Worm (Caenorhabditis elegans) whole organism, mixed stage, embryonic: ENCODE measurements around the gene ssp-33.
A peak's percentile ranks its signal among the peaks of the same experiment; 100 is the strongest.

ENCODE experiments used
- M03D4.4 ChIP-seq: sonication (generic microtip); optimal IDR thresholded peaks from 2 replicates; lab custom pipeline; 2017; ENCODE audit warnings: mild to moderate bottlenecking, missing genetic modification characterization, missing compliant biosample characterization
- bed-3 ChIP-seq: fragments of 200-800 bp; sonication (Bioruptor generic); optimal IDR thresholded peaks from 3 replicates; lab custom pipeline; 2018; ENCODE audit warnings: mild to moderate bottlenecking, missing genetic modification characterization, moderate library complexity, missing compliant biosample characterization
- blmp-1 ChIP-seq: fragments of 150-350 bp; optimal IDR thresholded peaks from 2 replicates; lab custom pipeline; 2014; ENCODE audit warnings: missing biosample characterization, missing genetic modification characterization
- ceh-43 ChIP-seq: fragments of 200-800 bp; sonication (Bioruptor generic); optimal IDR thresholded peaks from 2 replicates; lab custom pipeline; 2018; ENCODE audit warnings: mild to moderate bottlenecking, missing genetic modification characterization, moderate library complexity, missing compliant biosample characterization
- ces-1 ChIP-seq: fragments of 150-350 bp; optimal IDR thresholded peaks from 2 replicates; lab custom pipeline; 2014; ENCODE audit warnings: missing biosample characterization, missing genetic modification reagents, missing genetic modification characterization
- cnd-1 ChIP-seq: fragments of 200-800 bp; sonication (Bioruptor generic); optimal IDR thresholded peaks from 2 replicates; lab custom pipeline; 2018; ENCODE audit warnings: mild to moderate bottlenecking, missing genetic modification characterization, missing compliant biosample characterization
- drap-1 ChIP-seq: fragments of 200-800 bp; sonication (Bioruptor generic); optimal IDR thresholded peaks from 3 replicates; lab custom pipeline; 2018; ENCODE audit warnings: mild to moderate bottlenecking, missing genetic modification characterization, missing compliant biosample characterization
- elt-1 ChIP-seq: sonication (generic microtip); optimal IDR thresholded peaks from 2 replicates; lab custom pipeline; 2017; ENCODE audit warnings: missing genetic modification characterization, mild to moderate bottlenecking, missing compliant biosample characterization, antibody characterized with exemption, moderate library complexity, borderline replicate concordance; ENCODE audit not compliant: insufficient read depth
- elt-3 ChIP-seq: fragments of 150-350 bp; optimal IDR thresholded peaks from 2 replicates; lab custom pipeline; 2014; ENCODE audit warnings: missing biosample characterization, missing genetic modification characterization
- flh-1 ChIP-seq: fragments of 200-800 bp; sonication (Bioruptor generic); optimal IDR thresholded peaks from 2 replicates; lab custom pipeline; 2018; ENCODE audit warnings: mild to moderate bottlenecking, missing genetic modification characterization, moderate library complexity, missing compliant biosample characterization
- ham-2 ChIP-seq: fragments of 200-800 bp; sonication (Bioruptor generic); optimal IDR thresholded peaks from 2 replicates; lab custom pipeline; 2018; ENCODE audit warnings: mild to moderate bottlenecking, missing genetic modification characterization, missing compliant biosample characterization
- hlh-1 ChIP-seq: fragments of 150-350 bp; optimal IDR thresholded peaks from 2 replicates; lab custom pipeline; 2014; ENCODE audit warnings: missing biosample characterization, missing genetic modification reagents, missing genetic modification characterization
- lin-32 ChIP-seq: fragments of 200-800 bp; sonication (Bioruptor generic); optimal IDR thresholded peaks from 2 replicates; lab custom pipeline; 2018; ENCODE audit warnings: mild to moderate bottlenecking, missing genetic modification characterization, missing compliant biosample characterization
- lsy-2 ChIP-seq: fragments of 150-350 bp; optimal IDR thresholded peaks from 2 replicates; lab custom pipeline; 2014; ENCODE audit warnings: missing biosample characterization, missing genetic modification characterization
- mab-5 ChIP-seq: fragments of 150-350 bp; optimal IDR thresholded peaks from 2 replicates; lab custom pipeline; 2014; ENCODE audit warnings: missing biosample characterization, missing genetic modification characterization
- mep-1 ChIP-seq: fragments of 150-350 bp; optimal IDR thresholded peaks from 2 replicates; lab custom pipeline; 2017; ENCODE audit warnings: missing biosample characterization, missing genetic modification reagents, missing genetic modification characterization, inconsistent platforms
- mls-2 ChIP-seq: sonication (generic microtip); optimal IDR thresholded peaks from 2 replicates; lab custom pipeline; 2016; ENCODE audit warnings: mild to moderate bottlenecking, missing genetic modification characterization, moderate library complexity, missing compliant biosample characterization
- nhr-12 ChIP-seq: fragments of 150-350 bp; optimal IDR thresholded peaks from 2 replicates; lab custom pipeline; 2014; ENCODE audit warnings: missing biosample characterization, missing genetic modification characterization
- nhr-2 ChIP-seq: fragments of 150-350 bp; optimal IDR thresholded peaks from 2 replicates; lab custom pipeline; 2014; ENCODE audit warnings: missing biosample characterization, missing genetic modification characterization
- nhr-237 ChIP-seq: fragments of 150-350 bp; optimal IDR thresholded peaks from 2 replicates; lab custom pipeline; 2014; ENCODE audit warnings: missing biosample characterization, missing genetic modification characterization
- nhr-76 ChIP-seq: sonication (generic microtip); optimal IDR thresholded peaks from 2 replicates; lab custom pipeline; 2017; ENCODE audit warnings: missing biosample characterization, missing genetic modification characterization
- pha-4 ChIP-seq: fragments of 150-350 bp; optimal IDR thresholded peaks from 2 replicates; lab custom pipeline; 2018; ENCODE audit warnings: missing biosample characterization, missing genetic modification reagents, missing genetic modification characterization
- sem-2 ChIP-seq: fragments of 200-800 bp; sonication (Bioruptor generic); optimal IDR thresholded peaks from 2 replicates; lab custom pipeline; 2018; ENCODE audit warnings: mild to moderate bottlenecking, missing genetic modification characterization, missing compliant biosample characterization
- snpc-4 ChIP-seq: fragments of 150-350 bp; optimal IDR thresholded peaks from 2 replicates; lab custom pipeline; 2014; ENCODE audit warnings: missing biosample characterization, missing genetic modification characterization
- tbx-8 ChIP-seq: fragments of 200-800 bp; sonication (Bioruptor generic); optimal IDR thresholded peaks from 2 replicates; lab custom pipeline; 2018; ENCODE audit warnings: mild to moderate bottlenecking, missing genetic modification characterization, moderate library complexity, missing compliant biosample characterization
- unc-120 ChIP-seq: sonication (generic microtip); optimal IDR thresholded peaks from 2 replicates; lab custom pipeline; 2017; ENCODE audit warnings: missing genetic modification characterization, missing compliant biosample characterization; ENCODE audit not compliant: poor library complexity, severe bottlenecking
- unc-62 ChIP-seq: fragments of 150-350 bp; optimal IDR thresholded peaks from 2 replicates; lab custom pipeline; 2014; ENCODE audit warnings: missing biosample characterization, missing genetic modification reagents, missing genetic modification characterization
- zip-8 ChIP-seq: fragments of 150-350 bp; optimal IDR thresholded peaks from 2 replicates; lab custom pipeline; 2014; ENCODE audit warnings: missing biosample characterization, missing genetic modification characterization
- ztf-11 ChIP-seq: fragments of 150-350 bp; optimal IDR thresholded peaks from 2 replicates; lab custom pipeline; 2014; ENCODE audit warnings: missing biosample characterization, missing genetic modification characterization

ssp-33 gene

ce11 chrV:14698005-14698404 lies 13.2 kb upstream of the ssp-33 start:
- TF ChIP-seq bed-3 (GFP tag; lab: Kevin White, UChicago) (no peak), lsy-2 (tag; lab: Kevin White, UChicago) (peak; percentile 17), nhr-237 (tag; lab: Kevin White, UChicago) (no peak), hlh-1 (no peak)

ce11 chrV:14698666-14699065 lies 12.5 kb upstream of the ssp-33 start, which contains the start of gene set-5:
set-5 (plus strand) TSS chrV:14698966.
- no peak for TF ChIP-seq snpc-4
- TF ChIP-seq pha-4 (tag; lab: Kevin White, UChicago), result no peak
- TF ChIP-seq cnd-1 (tag; lab: Kevin White, UChicago), result no peak
- TF ChIP-seq sem-2 (GFP tag; lab: Kevin White, UChicago), result no peak

DNA sequence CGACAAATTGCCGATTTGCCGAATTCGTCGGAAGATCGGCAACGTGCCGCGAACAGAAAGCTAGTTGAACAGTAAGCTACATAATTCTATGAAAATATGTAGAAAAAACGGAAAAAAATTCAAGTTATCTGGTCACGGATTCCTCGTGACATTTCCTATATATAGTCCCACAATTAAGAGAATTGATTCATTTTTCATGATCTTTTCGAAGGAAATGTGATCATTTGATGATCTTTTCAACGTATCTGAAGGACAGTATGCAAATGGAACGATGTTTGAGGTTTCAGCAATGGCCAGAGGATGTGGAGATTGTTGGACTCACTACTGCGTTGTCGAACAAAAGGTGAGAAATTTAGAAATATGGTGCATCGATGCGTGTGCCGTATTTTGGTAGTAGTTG lies 3.2 kb upstream of the ssp-33 start, which contains the start of gene R08A2.9:
Gene R08A2.9 (plus strand): TSS at position 301 of the 400 bp plus-strand sequence.
- TF ChIP-seq sem-2 (GFP tag; lab: Kevin White, UChicago) (no peak), drap-1 (no peak), elt-3 (tag; lab: Kevin White, UChicago) (no peak), pha-4 (tag; lab: Kevin White, UChicago) (no peak), mls-2 (tag; lab: Kevin White, UChicago) (no peak), nhr-2 (tag; lab: Kevin White, UChicago) (no peak), bed-3 (GFP tag; lab: Kevin White, UChicago) (no peak), ham-2 (no peak), M03D4.4 (tag; lab: Kevin White, UChicago) (no peak), ztf-11 (tag; lab: Kevin White, UChicago) (no peak), lin-32 (GFP tag; lab: Kevin White, UChicago) (no peak), nhr-12 (no peak), unc-120 (tag; lab: Kevin White, UChicago) (no peak), tbx-8 (GFP tag; lab: Kevin White, UChicago) (no peak), lsy-2 (tag; lab: Kevin White, UChicago) (no peak)

DNA sequence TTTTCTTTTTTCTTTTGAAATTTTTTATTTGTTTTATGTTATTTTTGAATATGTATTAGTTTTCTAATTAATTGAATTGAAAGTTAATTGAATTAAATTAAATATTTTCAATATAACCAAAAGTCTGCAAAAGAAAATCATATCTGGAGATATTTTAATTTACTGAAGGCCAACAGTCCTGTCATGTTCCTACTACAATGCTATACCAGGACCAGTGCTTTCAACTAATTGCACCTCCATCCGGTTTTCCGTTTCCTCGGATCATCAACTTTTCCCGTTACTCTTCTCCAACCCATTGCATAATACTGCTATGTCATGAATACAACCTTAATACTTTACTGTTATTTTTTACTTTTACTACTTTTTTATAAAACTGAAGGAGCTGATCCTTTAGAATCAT lies 1.1 kb downstream of the ssp-33 start, which contains the start of gene R08A2.5:
Gene R08A2.5 (plus strand): TSS at position 301 of the 400 bp plus-strand sequence.
- TF ChIP-seq tbx-8 (GFP tag; lab: Kevin White, UChicago), result no peak
- TF ChIP-seq ham-2, result no peak
- no peak for TF ChIP-seq elt-3 (tag; lab: Kevin White, UChicago)
- no peak for TF ChIP-seq sem-2 (GFP tag; lab: Kevin White, UChicago)
- TF ChIP-seq, all 35 proteins: peak for 0

ce11 chrV:14715608-14716007 lies 4.4 kb downstream of the ssp-33 start, which contains the start of gene R08A2.2:
R08A2.2 (minus strand) TSS chrV:14715708.
- TF ChIP-seq tbx-8 (GFP tag; lab: Kevin White, UChicago) (no peak), cnd-1 (tag; lab: Kevin White, UChicago) (no peak), zip-8 (no peak), lin-32 (GFP tag; lab: Kevin White, UChicago) (no peak), ces-1 (GFP tag; lab: Kevin White, UChicago) (no peak), elt-3 (tag; lab: Kevin White, UChicago) (no peak), blmp-1 (tag; lab: Kevin White, UChicago) (no peak), ceh-43 (no peak), ham-2 (no peak)

- TF ChIP-seq ztf-11 (tag; lab: Kevin White, UChicago), result no peak
- TF ChIP-seq mep-1, result no peak
- TF ChIP-seq flh-1 (GFP tag; lab: Kevin White, UChicago), result no peak
- TF ChIP-seq unc-62, result no peak
- TF ChIP-seq elt-1 (tag; lab: Kevin White, UChicago), result no peak
- TF ChIP-seq nhr-76 (tag; lab: Kevin White, UChicago), result no peak
- no peak for TF ChIP-seq cnd-1 (tag; lab: Kevin White, UChicago)
- TF ChIP-seq pha-4 (tag; lab: Kevin White, UChicago), result no peak
- no peak for TF ChIP-seq mab-5 (tag; lab: Kevin White, UChicago)
These were observed 4.9 kb downstream of the ssp-33 start, which contains the start of gene fbxa-147 for ce11 chrV:14716114-14716513. fbxa-147 (plus strand) TSS chrV:14716499.
